Fruit fly (Drosophila melanogaster) whole organism, embryonic: ENCODE measurements around the gene RtcB.

Source experiments
- Awh ChIP-seq: fragments of 200-800 bp; sonication (Bioruptor generic); IDR thresholded peaks from 2 replicates; pipeline ENCODE4, ENCODE4 v1.3.6; 2022; ENCODE audit warnings: missing biosample characterization, missing genetic modification characterization
- CG4360 ChIP-seq: fragments of 200-800 bp; sonication (Bioruptor generic); IDR thresholded peaks from 2 replicates; pipeline ENCODE4 v1.3.6; 2022; ENCODE audit warnings: missing biosample characterization, missing genetic modification characterization
- h ChIP-seq: fragments of >200 bp; optimal IDR thresholded peaks from 2 replicates; lab custom pipeline; 2017
- jing ChIP-seq: fragments of 200-800 bp; sonication (Bioruptor generic); optimal IDR thresholded peaks from 2 replicates; lab custom pipeline; 2018; ENCODE audit warnings: missing biosample characterization, mild to moderate bottlenecking, missing genetic modification characterization
- pros ChIP-seq: fragments of 200-800 bp; sonication (Bioruptor generic); optimal IDR thresholded peaks from 3 replicates; lab custom pipeline; 2019; ENCODE audit warnings: missing biosample characterization, mild to moderate bottlenecking, missing genetic modification characterization, moderate library complexity

- TF ChIP-seq h (lab: Kevin White, UChicago) (no peak), CG4360 (GFP tag; lab: Robert Waterston, UW) (peak; percentile 89), jing (GFP tag; lab: Kevin White, UChicago) (no peak), pros (no peak), Awh (GFP tag; lab: Robert Waterston, UW) (no peak)
Measured at dm6 chr2L:19415133-19415532, 15.3 kb upstream of the RtcB start.
